Fruit fly (Drosophila melanogaster): ENCODE results near the gene Alr.

- no peak for TF ChIP-seq psq (optimal IDR thresholded peaks at IDR 0.05)
- no peak for TF ChIP-seq ttk (optimal IDR thresholded peaks at IDR 0.05)
- no peak for TF ChIP-seq Sin3A (optimal IDR thresholded peaks at IDR 0.05)
- no peak for TF ChIP-seq h (optimal IDR thresholded peaks at IDR 0.05)
These were observed 37.3 kb downstream of the Alr start for dm6 chrX:19785403-19785802.

All from Kc167 (cell line).